Fruit fly (Drosophila melanogaster) whole organism, larva: Measurements from ENCODE around the gene CG4520.
A peak's percentile ranks its signal among the peaks of the same experiment; 100 is the strongest.

Source experiments
- noc ChIP-seq: fragments of 200-800 bp; sonication (Bioruptor generic); optimal IDR thresholded peaks from 3 replicates; lab custom pipeline; 2019; ENCODE audit warnings: missing biosample characterization, mild to moderate bottlenecking, missing genetic modification characterization, moderate library complexity

The CG4520 gene

dm6 chr3R:15792427-15792826 lies 48.0 kb downstream of the CG4520 start, which contains the start of gene Acyp2:
Gene Acyp2, plus strand, starts transcription at chr3R:15792688.
- no peak for TF ChIP-seq noc (tag; lab: Kevin White, UChicago)

- TF ChIP-seq noc (tag; lab: Kevin White, UChicago), result peak; percentile 33
Observed at dm6 chr3R:15793372-15793802, 48.9 kb downstream of the CG4520 start, which contains the start of gene nsl1. Gene nsl1, plus strand, starts transcription at chr3R:15793782.

dm6 chr3R:15794258-15794727 lies 49.8 kb downstream of the CG4520 start:
- no peak for TF ChIP-seq noc (tag; lab: Kevin White, UChicago)
